Worm (Caenorhabditis elegans) whole organism, early embryonic: ENCODE results near the gene yju-2.
A peak's percentile ranks its signal among the peaks of the same experiment; 100 is the strongest.

ENCODE experiments used
- B0310.2 ChIP-seq: sonication (generic microtip); optimal IDR thresholded peaks from 2 replicates; lab custom pipeline; 2016; ENCODE audit warnings: mild to moderate bottlenecking, missing genetic modification characterization, missing compliant biosample characterization
- F13C5.2 ChIP-seq: sonication (generic microtip); optimal IDR thresholded peaks from 2 replicates; lab custom pipeline; 2017; ENCODE audit warnings: mild to moderate bottlenecking, missing genetic modification characterization, inconsistent platforms, missing compliant biosample characterization
- aly-1 ChIP-seq: sonication (generic microtip); optimal IDR thresholded peaks from 2 replicates; lab custom pipeline; 2016; ENCODE audit warnings: missing genetic modification characterization, missing compliant biosample characterization
- ama-1 ChIP-seq: fragments of 150-350 bp; optimal IDR thresholded peaks from 2 replicates; lab custom pipeline; 2014
- ceh-13 ChIP-seq: fragments of 200-800 bp; sonication (Bioruptor generic); optimal IDR thresholded peaks from 2 replicates; lab custom pipeline; 2018; ENCODE audit warnings: mild to moderate bottlenecking, missing genetic modification characterization, missing compliant biosample characterization
- ceh-36 ChIP-seq: sonication (generic microtip); optimal IDR thresholded peaks from 2 replicates; lab custom pipeline; 2016; ENCODE audit warnings: missing genetic modification characterization, inconsistent platforms, missing compliant biosample characterization
- ets-7 ChIP-seq: sonication (generic microtip); optimal IDR thresholded peaks from 2 replicates; lab custom pipeline; 2016; ENCODE audit warnings: missing genotype, missing genetic modification characterization, missing compliant biosample characterization
- flt-1 ChIP-seq: fragments of 200-800 bp; sonication (Bioruptor generic); IDR thresholded peaks from 2 replicates; pipeline ENCODE4 v1.3.6; 2022; ENCODE audit warnings: missing genetic modification characterization, missing compliant biosample characterization
- hmbx-1 ChIP-seq: sonication (generic microtip); optimal IDR thresholded peaks from 2 replicates; lab custom pipeline; 2016; ENCODE audit warnings: mild to moderate bottlenecking, missing genetic modification characterization, missing compliant biosample characterization
- hmg-4 ChIP-seq: fragments of 200-800 bp; sonication (Bioruptor generic); optimal IDR thresholded peaks from 2 replicates; lab custom pipeline; 2018; ENCODE audit warnings: mild to moderate bottlenecking, missing genetic modification characterization, missing compliant biosample characterization
- hnd-1 ChIP-seq: sonication (generic microtip); optimal IDR thresholded peaks from 2 replicates; lab custom pipeline; 2016; ENCODE audit warnings: missing genetic modification characterization, missing compliant biosample characterization
- pes-1 ChIP-seq: fragments of 200-800 bp; sonication (Bioruptor generic); IDR thresholded peaks from 2 replicates; pipeline ENCODE4 v1.3.6; 2022; ENCODE audit warnings: missing genetic modification reagents, missing genetic modification characterization, missing compliant biosample characterization
- scrt-1 ChIP-seq: fragments of 200-800 bp; sonication (Bioruptor generic); IDR thresholded peaks from 2 replicates; pipeline ENCODE4 v1.3.6; 2022; ENCODE audit warnings: missing genetic modification characterization, missing compliant biosample characterization
- sea-1 ChIP-seq: fragments of 200-800 bp; sonication (Bioruptor generic); conservative IDR thresholded peaks from 2 replicates; pipeline ENCODE4 v1.3.6; 2022; ENCODE audit warnings: missing genetic modification characterization, missing compliant biosample characterization
- tbx-11 ChIP-seq: fragments of 200-800 bp; sonication (Bioruptor generic); IDR thresholded peaks from 2 replicates; pipeline ENCODE4 v1.3.6; 2022; ENCODE audit warnings: missing genetic modification characterization, missing compliant biosample characterization
- tbx-37 ChIP-seq: fragments of 200-800 bp; sonication (Bioruptor generic); conservative IDR thresholded peaks from 2 replicates; pipeline ENCODE4 v1.3.6; 2022; ENCODE audit warnings: missing genetic modification reagents, missing genetic modification characterization, missing compliant biosample characterization
- tra-4 ChIP-seq: sonication (generic microtip); optimal IDR thresholded peaks from 2 replicates; lab custom pipeline; 2017; ENCODE audit warnings: missing genetic modification characterization, missing compliant biosample characterization

Gene yju-2

DNA sequence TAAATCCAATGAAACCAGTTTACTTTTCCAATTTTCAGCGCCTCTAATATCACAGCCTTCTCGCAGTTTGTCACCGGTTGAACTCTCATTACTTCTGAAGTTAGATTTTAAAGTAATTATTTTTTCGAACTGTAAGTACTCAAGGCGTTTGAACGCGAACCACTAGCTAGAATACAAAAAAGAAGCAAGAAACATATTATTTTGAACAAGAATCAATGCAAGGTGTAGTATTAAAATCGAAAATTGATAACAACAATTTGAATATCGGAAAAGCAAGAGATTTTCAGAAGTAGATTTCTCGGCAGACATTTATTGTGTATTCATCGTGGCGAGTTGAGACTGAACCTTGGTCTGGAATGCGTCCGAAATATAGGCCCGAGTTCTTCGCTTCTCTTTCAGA is 13.8 kb downstream of the yju-2 start, which contains the start of gene exos-9:
exos-9 (minus strand) TSS at position 101 of the 400 bp plus-strand sequence.
- no peak for TF ChIP-seq ceh-13
- no peak for TF ChIP-seq B0310.2 (tag; lab: Kevin White, UChicago)
- TF ChIP-seq hnd-1 (tag; lab: Kevin White, UChicago) = no peak
- no peak for TF ChIP-seq sea-1 (GFP tag; lab: Robert Waterston, UW)
- no peak for TF ChIP-seq F13C5.2 (tag; lab: Kevin White, UChicago)
- no peak for TF ChIP-seq tra-4
- no peak for TF ChIP-seq hmg-4 (GFP tag; lab: Kevin White, UChicago)

- peak; percentile 77 for TF ChIP-seq pes-1 (GFP tag; lab: Robert Waterston, UW)
- no peak for TF ChIP-seq scrt-1 (GFP tag; lab: Robert Waterston, UW)
- TF ChIP-seq ama-1 (lab: Kevin White, UChicago) = no peak
- no peak for TF ChIP-seq flt-1 (GFP tag; lab: Robert Waterston, UW)
- TF ChIP-seq F13C5.2 (tag; lab: Kevin White, UChicago) = peak; percentile 35
- TF ChIP-seq sea-1 (GFP tag; lab: Robert Waterston, UW) = 0 out of 2 replicates have a peak, but pooled peaks have one; percentile 11
- TF ChIP-seq ets-7 (tag; lab: Kevin White, UChicago) = no peak
- TF ChIP-seq tbx-37 (GFP tag; lab: Robert Waterston, UW) = peak; percentile 95
- no peak for TF ChIP-seq tbx-11 (GFP tag; lab: Robert Waterston, UW)
- no peak for TF ChIP-seq tra-4
- peak; percentile 0 for TF ChIP-seq hmbx-1 (tag; lab: Kevin White, UChicago)
- no peak for TF ChIP-seq ceh-36 (tag; lab: Kevin White, UChicago)
- no peak for TF ChIP-seq hnd-1 (tag; lab: Kevin White, UChicago)
Measured at ce11 chrIII:7198838-7199237, 14.7 kb downstream of the yju-2 start, which contains the start of gene pfd-5. pfd-5 (minus strand) TSS chrIII:7198884.

DNA sequence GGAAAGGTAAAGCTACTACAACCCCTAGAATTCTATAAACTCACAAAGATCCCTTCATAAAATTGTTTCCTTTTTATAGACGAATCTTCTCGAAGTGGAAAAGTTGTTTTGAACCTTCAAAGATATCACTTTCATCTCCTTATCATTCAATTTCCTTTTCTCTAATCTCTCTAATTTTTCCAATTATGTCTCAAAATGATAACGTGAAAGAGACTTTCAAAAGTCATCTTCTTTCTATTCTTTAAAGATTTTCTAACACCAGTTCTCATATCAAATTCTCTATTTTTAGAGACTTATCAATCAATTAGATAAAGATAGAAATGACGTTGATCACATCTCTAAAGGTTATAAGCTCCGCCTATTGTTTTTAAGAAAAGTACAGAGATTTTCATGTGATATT is 15.3 kb downstream of the yju-2 start:
- no peak for TF ChIP-seq hmg-4 (GFP tag; lab: Kevin White, UChicago)

DNA sequence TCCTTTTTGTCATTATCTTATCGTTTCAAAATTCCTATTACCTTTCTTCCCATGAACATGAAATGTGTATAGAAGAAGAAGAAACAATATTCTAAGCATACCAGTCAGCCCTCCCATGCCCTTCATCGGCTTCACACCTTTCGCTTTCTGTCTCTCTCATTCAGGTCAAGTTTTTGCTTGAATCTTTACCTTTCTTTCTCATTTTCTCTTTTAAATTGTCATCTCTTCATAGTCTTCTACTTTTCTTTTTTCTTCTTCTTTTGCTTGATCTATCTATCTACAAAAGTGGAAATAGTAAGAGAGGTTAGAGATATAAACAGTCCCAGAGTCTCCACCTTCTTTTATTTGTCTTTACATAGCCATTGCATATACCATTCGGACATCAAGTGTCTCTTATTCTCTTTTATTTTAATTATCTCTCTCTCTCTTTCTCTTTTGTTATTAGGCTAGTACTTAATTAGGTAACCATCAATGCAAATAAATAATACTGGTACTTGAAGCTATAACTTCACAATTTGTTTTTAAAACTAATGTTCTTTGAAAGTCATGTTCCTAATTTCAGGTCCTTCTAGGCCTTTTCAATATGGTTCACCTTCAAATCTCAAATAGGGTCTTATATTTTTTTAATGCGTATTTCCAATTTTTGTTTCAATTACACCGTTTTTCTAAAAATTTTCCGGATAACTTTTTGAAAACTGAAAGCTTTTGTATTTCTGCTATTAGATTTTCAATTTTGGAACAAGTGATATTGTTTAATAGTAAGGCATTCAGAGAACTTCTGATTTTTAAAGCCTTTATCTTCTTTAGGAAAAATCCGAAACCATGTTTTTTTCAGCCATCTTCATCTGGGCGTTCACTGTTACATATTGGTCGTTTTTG is 17.5 kb downstream of the yju-2 start, which contains the start of gene dpy-31:
dpy-31 (plus strand) TSS at position 829 of the 879 bp plus-strand sequence.
- TF ChIP-seq B0310.2 (tag; lab: Kevin White, UChicago) = no peak
- no peak for TF ChIP-seq hnd-1 (tag; lab: Kevin White, UChicago)
- no peak for TF ChIP-seq hmbx-1 (tag; lab: Kevin White, UChicago)
- no peak for TF ChIP-seq hmg-4 (GFP tag; lab: Kevin White, UChicago)
- TF ChIP-seq tbx-11 (GFP tag; lab: Robert Waterston, UW) = no peak
- TF ChIP-seq ceh-36 (tag; lab: Kevin White, UChicago) = no peak

ce11 chrIII:7203130-7203775 is 19.1 kb downstream of the yju-2 start:
- no peak for TF ChIP-seq B0310.2 (tag; lab: Kevin White, UChicago)
- no peak for TF ChIP-seq tbx-11 (GFP tag; lab: Robert Waterston, UW)
- TF ChIP-seq hmg-4 (GFP tag; lab: Kevin White, UChicago) = no peak
- no peak for TF ChIP-seq ceh-13
- no peak for TF ChIP-seq scrt-1 (GFP tag; lab: Robert Waterston, UW)
- TF ChIP-seq hmbx-1 (tag; lab: Kevin White, UChicago) = no peak
- no peak for TF ChIP-seq tbx-37 (GFP tag; lab: Robert Waterston, UW)
- TF ChIP-seq ama-1 (lab: Kevin White, UChicago) = no peak
- no peak for TF ChIP-seq F13C5.2 (tag; lab: Kevin White, UChicago)
- TF ChIP-seq ets-7 (tag; lab: Kevin White, UChicago) = no peak
- TF ChIP-seq hnd-1 (tag; lab: Kevin White, UChicago) = no peak
- TF ChIP-seq tra-4 = no peak
- TF ChIP-seq pes-1 (GFP tag; lab: Robert Waterston, UW) = no peak
- no peak for TF ChIP-seq aly-1 (tag; lab: Kevin White, UChicago)
- no peak for TF ChIP-seq flt-1 (GFP tag; lab: Robert Waterston, UW)
- TF ChIP-seq ceh-36 (tag; lab: Kevin White, UChicago) = no peak
- no peak for TF ChIP-seq sea-1 (GFP tag; lab: Robert Waterston, UW)

DNA sequence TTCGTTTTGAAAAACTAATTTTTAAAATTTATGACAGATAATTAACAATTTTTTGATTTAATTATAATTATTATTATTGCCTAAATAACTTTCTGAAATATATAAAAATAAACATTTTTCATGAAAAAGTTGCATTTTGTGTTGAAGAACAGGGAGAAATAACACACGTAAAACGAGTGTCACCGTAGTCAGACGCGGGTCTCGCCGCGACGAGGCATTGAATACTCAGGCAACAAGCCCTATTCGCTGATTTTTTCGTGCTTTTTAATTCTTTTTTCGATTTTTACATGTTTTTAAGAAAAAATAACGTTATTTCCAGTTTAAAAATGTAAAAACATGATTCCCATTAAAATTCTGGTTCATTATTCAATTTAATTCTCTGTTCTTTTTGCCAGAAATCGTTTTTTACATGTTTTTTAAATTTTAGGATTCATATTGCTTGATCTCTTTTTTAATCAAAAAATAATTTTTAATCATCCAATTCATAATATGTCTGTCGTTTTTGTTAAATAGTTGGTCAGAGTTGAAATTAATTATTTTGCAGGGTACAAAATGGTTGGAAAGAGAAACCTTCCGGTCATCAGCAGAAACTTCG is 23.9 kb downstream of the yju-2 start, which contains the start of gene rpl-6:
rpl-6 (plus strand) TSS at position 545 of the 595 bp plus-strand sequence.
- peak; percentile 69 for TF ChIP-seq F13C5.2 (tag; lab: Kevin White, UChicago)
- no peak for TF ChIP-seq hmbx-1 (tag; lab: Kevin White, UChicago)

ce11 chrIII:7209721-7210120 is 25.6 kb downstream of the yju-2 start, which contains the start of gene R151.2:
R151.2 (plus strand) TSS chrIII:7209967.
- TF ChIP-seq tra-4 (no peak), ets-7 (tag; lab: Kevin White, UChicago) (no peak), hmg-4 (GFP tag; lab: Kevin White, UChicago) (no peak), ama-1 (lab: Kevin White, UChicago) (no peak), B0310.2 (tag; lab: Kevin White, UChicago) (no peak), ceh-13 (no peak), hnd-1 (tag; lab: Kevin White, UChicago) (no peak), tbx-37 (GFP tag; lab: Robert Waterston, UW) (no peak), ceh-36 (tag; lab: Kevin White, UChicago) (no peak), pes-1 (GFP tag; lab: Robert Waterston, UW) (no peak)
